Worm (Caenorhabditis elegans): ENCODE results near the gene rrp-8.

Gene rrp-8

ce11 chrIV:385150-385937, 11.0 kb upstream of the rrp-8 start, which contains the start of gene rps-24 (continued):
- TF ChIP-seq snu-23 (GFP tag; optimal IDR thresholded peaks at IDR 0.05), result peak; percentile 96
- peak; percentile 75 to 80 (median 80) for TF ChIP-seq dpl-1 (GFP tag; optimal IDR thresholded peaks at IDR 0.05)
- peak; percentile 34 for TF ChIP-seq aha-1 (tag; optimal IDR thresholded peaks at IDR 0.05)
- TF ChIP-seq lin-35 (GFP tag; optimal IDR thresholded peaks at IDR 0.05), result peak; percentile 81 to 90
- peak; percentile 92 for TF ChIP-seq C16A3.4 (tag; optimal IDR thresholded peaks at IDR 0.05)
- peak; percentile 86 to 93 for TF ChIP-seq efl-1 (optimal IDR thresholded peaks at IDR 0.05)
- TF ChIP-seq efl-1 (GFP tag; optimal IDR thresholded peaks at IDR 0.05 in 1 of 2), result peak; percentile 74 to 98
- peak; percentile 97 for TF ChIP-seq nhr-71 (tag; optimal IDR thresholded peaks at IDR 0.05)
- peak; percentile 97 for TF ChIP-seq nhr-47 (tag; optimal IDR thresholded peaks at IDR 0.05)
- peak; percentile 7 for TF ChIP-seq sup-37 (GFP tag; optimal IDR thresholded peaks at IDR 0.05)
- TF ChIP-seq lsy-2 (tag; optimal IDR thresholded peaks at IDR 0.05), result peak; percentile 93 to 96
- peak; percentile 61 for TF ChIP-seq hlh-4 (tag; optimal IDR thresholded peaks at IDR 0.05)
- TF ChIP-seq fos-1 (tag; optimal IDR thresholded peaks at IDR 0.05), result peak; percentile 80

- TF ChIP-seq lir-3 (tag; optimal IDR thresholded peaks at IDR 0.05; ENCODE audit: poor library complexity) (no peak), tbx-2 (tag; optimal IDR thresholded peaks at IDR 0.05) (no peak), snpc-4 (tag; optimal IDR thresholded peaks at IDR 0.05) (no peak), nhr-71 (tag; optimal IDR thresholded peaks at IDR 0.05) (no peak)
These were observed 9.8 kb upstream of the rrp-8 start, which contains the start of gene T07A9.14 for ce11 chrIV:386576-386975. Gene T07A9.14 (plus strand): TSS chrIV:386699.

- TF ChIP-seq sptf-1 (tag; optimal IDR thresholded peaks at IDR 0.05) (no peak), efl-1 (optimal IDR thresholded peaks at IDR 0.05) (no peak), efl-1 (GFP tag; optimal IDR thresholded peaks at IDR 0.05 in 1 of 2) (peak in 1 of 2 experiments; percentile 10)
These were observed 8.9 kb upstream of the rrp-8 start for ce11 chrIV:387283-388048.

DNA sequence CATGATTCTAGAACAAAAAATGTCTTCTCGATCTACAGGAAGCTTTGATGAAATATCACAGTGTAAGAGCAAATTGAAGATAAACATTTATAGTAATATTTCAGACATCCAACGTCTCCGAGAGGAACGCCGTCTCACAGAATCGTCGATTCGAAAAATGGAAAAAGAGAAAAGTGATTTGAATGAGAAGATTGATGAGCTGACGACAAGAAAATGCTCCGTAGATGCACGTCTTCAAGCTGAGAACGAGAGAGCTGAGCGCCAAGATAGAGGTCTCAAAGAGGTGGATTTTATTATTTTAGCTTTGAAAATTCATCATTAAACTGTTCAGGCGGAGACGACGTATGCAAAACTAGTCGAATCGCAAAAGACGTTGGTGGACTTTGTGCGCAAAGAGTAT, 8.3 kb upstream of the rrp-8 start, which contains the start of gene ssna-1:
Gene ssna-1, plus strand, starts transcription at position 12 of the 400 bp plus-strand sequence.
- TF ChIP-seq grh-1 (GFP tag; IDR thresholded peaks at IDR 0.05) (no peak), lsy-2 (tag; optimal IDR thresholded peaks at IDR 0.05) (peak in 1 of 2 experiments; percentile 26), efl-1 (optimal IDR thresholded peaks at IDR 0.05) (no peak), efl-1 (GFP tag; optimal IDR thresholded peaks at IDR 0.05 in 1 of 2) (peak in 1 of 2 experiments; percentile 30)

- TF ChIP-seq zag-1 (tag; optimal IDR thresholded peaks at IDR 0.05) (no peak), fkh-10 (GFP tag; optimal IDR thresholded peaks at IDR 0.05) (peak; percentile 78), mef-2 (tag; optimal IDR thresholded peaks at IDR 0.05) (peak; percentile 54), efl-1 (optimal IDR thresholded peaks at IDR 0.05) (peak; percentile 80 to 81), efl-1 (GFP tag; optimal IDR thresholded peaks at IDR 0.05 in 1 of 2) (peak; percentile 69 to 98), egl-27 (tag; optimal IDR thresholded peaks at IDR 0.05) (peak in 1 of 2 experiments; percentile 63), C34B4.2 (tag; optimal IDR thresholded peaks at IDR 0.05) (no peak), zip-4 (GFP tag; optimal IDR thresholded peaks at IDR 0.05) (peak; percentile 65), ceh-63 (GFP tag; optimal IDR thresholded peaks at IDR 0.05) (no peak), aly-2 (tag; optimal IDR thresholded peaks at IDR 0.05) (no peak), swsn-7 (tag; optimal IDR thresholded peaks at IDR 0.05) (peak; percentile 95), irx-1 (tag; optimal IDR thresholded peaks at IDR 0.05) (peak; percentile 73), ztf-4 (tag; optimal IDR thresholded peaks at IDR 0.05) (peak; percentile 92), aha-1 (tag; optimal IDR thresholded peaks at IDR 0.05) (no peak), ceh-8 (GFP tag; optimal IDR thresholded peaks at IDR 0.05) (peak; percentile 77), nhr-28 (tag; optimal IDR thresholded peaks at IDR 0.05) (no peak), snu-23 (GFP tag; optimal IDR thresholded peaks at IDR 0.05) (peak; percentile 94), ets-5 (GFP tag; IDR thresholded peaks at IDR 0.05) (no peak), nhr-71 (tag; optimal IDR thresholded peaks at IDR 0.05) (peak; percentile 95), lin-15B (tag; optimal IDR thresholded peaks at IDR 0.05) (peak; percentile 63), fos-1 (tag; optimal IDR thresholded peaks at IDR 0.05) (peak; percentile 63), ces-1 (GFP tag; optimal IDR thresholded peaks at IDR 0.05) (no peak), nhr-90 (tag; optimal IDR thresholded peaks at IDR 0.05; ENCODE audit: poor library complexity) (peak; percentile 95), C04F5.9 (tag; optimal IDR thresholded peaks at IDR 0.05) (peak; percentile 73), ceh-88 (GFP tag; IDR thresholded peaks at IDR 0.05) (peak; percentile 65), nhr-47 (tag; optimal IDR thresholded peaks at IDR 0.05) (peak; percentile 93), fkh-8 (tag; optimal IDR thresholded peaks at IDR 0.05) (peak; percentile 86), tlp-1 (tag; optimal IDR thresholded peaks at IDR 0.05) (no peak), ceh-82 (tag; optimal IDR thresholded peaks at IDR 0.05) (peak; percentile 89 to 95 (median 92))
These were observed 6.1 kb upstream of the rrp-8 start, which contains the start of the genes ears-2 and uncp-18 for ce11 chrIV:390279-390678. Gene ears-2 (minus strand): TSS chrIV:390468. Gene uncp-18 (plus strand): TSS chrIV:390560.

Measured in whole organism, L1 larva.